Worm (Caenorhabditis elegans): Measurements from ENCODE around the gene col-141.

ce11 chrV:6828786-6829185, 718 bp upstream of the col-141 start, which contains the start of gene dmsr-15:
- TF ChIP-seq ceh-63 (GFP tag; optimal IDR thresholded peaks at IDR 0.05) (no peak), ama-1 (optimal IDR thresholded peaks at IDR 0.05) (no peak), nhr-28 (tag; optimal IDR thresholded peaks at IDR 0.05) (no peak), jun-1 (tag; optimal IDR thresholded peaks at IDR 0.05) (no peak), ztf-4 (tag; optimal IDR thresholded peaks at IDR 0.05) (no peak)

Measured in whole organism, L1 larva.